Worm (Caenorhabditis elegans) whole organism, L1 larva: ENCODE results near the gene cpt-1.

ENCODE experiments used
- alr-1 ChIP-seq: fragments of 200-800 bp; sonication (Bioruptor generic); optimal IDR thresholded peaks from 2 replicates; lab custom pipeline; 2018; ENCODE audit warnings: borderline replicate concordance, mild to moderate bottlenecking, missing genetic modification characterization, missing compliant biosample characterization
- elt-3 ChIP-seq, 6 experiments: fragments of 150-350 bp in 1 of 6; sonication (generic microtip); optimal IDR thresholded peaks; 2 replicates each; lab custom pipeline; 2017 to 2018; ENCODE audit warnings: missing biosample characterization in 6 of 6, missing genetic modification characterization in 6 of 6, inconsistent platforms in 1 of 6
- lin-35 ChIP-seq, 2 experiments: fragments of 150-350 bp; optimal IDR thresholded peaks; 2 replicates each; lab custom pipeline; 2014; ENCODE audit warnings: missing biosample characterization in 2 of 2, missing genetic modification characterization in 2 of 2, missing genetic modification reagents in 2 of 2
- nhr-28 ChIP-seq: fragments of 150-350 bp; optimal IDR thresholded peaks from 2 replicates; lab custom pipeline; 2014; ENCODE audit warnings: missing biosample characterization, missing genetic modification characterization

ce11 chrII:12809725-12810124 lies 13.5 kb upstream of the cpt-1 start:
- TF ChIP-seq nhr-28 (tag; lab: Kevin White, UChicago): no peak
- no peak for TF ChIP-seq elt-3 (tag; optimal IDR thresholded peaks at IDR 0.05; lab: Kevin White, UChicago)
- TF ChIP-seq alr-1: no peak
- TF ChIP-seq lin-35 (GFP tag; optimal IDR thresholded peaks at IDR 0.05; lab: Kevin White, UChicago): no peak
